Worm (Caenorhabditis elegans) whole organism, midembryonic: Measurements from ENCODE around the gene T23B5.3.

ENCODE experiments used
- T22C8.4 ChIP-seq: fragments of 200-800 bp; sonication (Bioruptor generic); IDR thresholded peaks from 2 replicates; pipeline ENCODE4 v1.3.6; 2022; ENCODE audit warnings: missing genetic modification characterization, missing compliant biosample characterization
- cog-1 ChIP-seq: sonication (generic microtip); optimal IDR thresholded peaks from 2 replicates; lab custom pipeline; 2016; ENCODE audit warnings: missing genetic modification characterization, missing compliant biosample characterization
- flt-1 ChIP-seq: fragments of 200-800 bp; sonication (Bioruptor generic); IDR thresholded peaks from 2 replicates; pipeline ENCODE4 v1.3.6; 2022; ENCODE audit warnings: missing genetic modification characterization, missing compliant biosample characterization
- klf-2 ChIP-seq: fragments of 200-800 bp; sonication (Bioruptor generic); conservative IDR thresholded peaks from 2 replicates; pipeline ENCODE4 v1.3.6; 2022; ENCODE audit warnings: missing genetic modification reagents, missing genetic modification characterization, missing compliant biosample characterization
- med-1 ChIP-seq: sonication (generic microtip); optimal IDR thresholded peaks from 2 replicates; lab custom pipeline; 2017; ENCODE audit warnings: missing genetic modification characterization, mild to moderate bottlenecking, missing compliant biosample characterization, antibody characterized with exemption, missing genetic modification reagents; ENCODE audit not compliant: insufficient read depth
- ref-1 ChIP-seq: fragments of 200-800 bp; sonication (Bioruptor generic); conservative IDR thresholded peaks from 2 replicates; pipeline ENCODE4 v1.3.6; 2022; ENCODE audit warnings: missing genetic modification reagents, missing genetic modification characterization, missing compliant biosample characterization
- tab-1 ChIP-seq: fragments of 200-800 bp; sonication (Bioruptor generic); IDR thresholded peaks from 2 replicates; pipeline ENCODE4 v1.3.6; 2022; ENCODE audit warnings: missing genetic modification characterization, missing compliant biosample characterization
- ztf-23 ChIP-seq: fragments of 200-800 bp; sonication (Bioruptor generic); IDR thresholded peaks from 2 replicates; pipeline ENCODE4 v1.3.6; 2022; ENCODE audit warnings: missing genetic modification reagents, missing genetic modification characterization, missing compliant biosample characterization
- ztf-29 ChIP-seq: fragments of 200-800 bp; sonication (Bioruptor generic); IDR thresholded peaks from 2 replicates; pipeline ENCODE4 v1.3.6; 2022; ENCODE audit warnings: missing genetic modification reagents, missing genetic modification characterization, missing compliant biosample characterization

T23B5.3 gene

DNA sequence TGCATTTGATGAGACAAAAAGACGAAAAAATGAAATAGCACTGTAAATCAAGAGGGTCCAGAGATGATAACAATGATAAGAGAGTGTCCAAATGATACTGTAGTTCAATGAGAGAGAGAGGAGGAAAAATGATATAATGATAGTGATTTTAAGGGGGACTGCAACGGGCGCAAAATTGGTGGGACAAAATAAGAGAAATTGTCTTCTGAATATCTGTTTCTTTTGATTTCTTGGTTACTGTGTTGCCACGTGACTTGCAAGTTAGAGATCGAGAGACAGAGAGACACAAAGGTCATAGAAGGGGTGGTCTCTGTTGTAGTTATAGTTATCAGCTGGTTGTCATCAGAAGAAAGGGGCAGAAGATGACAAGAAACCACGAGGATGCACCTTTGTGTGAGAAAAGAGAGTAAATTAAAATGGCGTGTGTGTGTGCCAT, 27.5 kb downstream of the T23B5.3 start:
- no peak for TF ChIP-seq ztf-23 (GFP tag; lab: Robert Waterston, UW)
- no peak for TF ChIP-seq ztf-29 (GFP tag; lab: Robert Waterston, UW)
- TF ChIP-seq tab-1 (GFP tag; lab: Robert Waterston, UW), result no peak
- no peak for TF ChIP-seq cog-1 (tag; lab: Kevin White, UChicago)
- TF ChIP-seq klf-2 (GFP tag; lab: Robert Waterston, UW), result no peak
- no peak for TF ChIP-seq med-1 (GFP tag; lab: Kevin White, UChicago)
- TF ChIP-seq T22C8.4 (GFP tag; lab: Robert Waterston, UW), result no peak
- no peak for TF ChIP-seq ref-1 (GFP tag; lab: Robert Waterston, UW)
- TF ChIP-seq flt-1 (GFP tag; lab: Robert Waterston, UW), result no peak

DNA sequence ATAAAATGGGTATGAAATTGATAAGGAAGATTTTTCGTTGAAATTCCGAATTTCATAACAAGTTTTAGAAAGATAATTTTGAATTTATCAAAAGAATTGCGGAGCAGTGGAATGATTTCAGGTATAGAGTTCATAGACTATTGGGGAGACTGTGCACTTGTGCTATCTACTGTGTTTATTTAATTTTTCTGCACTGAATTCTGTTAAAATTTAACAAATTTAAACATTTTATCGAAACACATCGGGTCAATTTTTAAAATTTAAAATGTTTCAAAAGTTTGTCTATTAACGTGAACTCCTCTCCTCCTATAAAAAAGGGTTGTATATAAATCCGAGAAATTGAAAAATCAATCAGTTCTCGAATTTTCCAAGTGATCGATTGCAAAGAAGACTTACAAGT, 29.1 kb downstream of the T23B5.3 start, which contains the start of gene C27D8.1:
TSS of gene C27D8.1 (plus strand) at position 301 of the 400 bp plus-strand sequence.
- TF ChIP-seq flt-1 (GFP tag; lab: Robert Waterston, UW) (no peak), cog-1 (tag; lab: Kevin White, UChicago) (no peak), T22C8.4 (GFP tag; lab: Robert Waterston, UW) (no peak)

- TF ChIP-seq ztf-23 (GFP tag; lab: Robert Waterston, UW) (no peak), cog-1 (tag; lab: Kevin White, UChicago) (no peak), klf-2 (GFP tag; lab: Robert Waterston, UW) (no peak)
Measured at ce11 chrIV:12719664-12720063, 31.2 kb downstream of the T23B5.3 start, which contains the start of gene idpp-7. Gene idpp-7, plus strand, starts transcription at chrIV:12719964.

ce11 chrIV:12721106-12721505, 32.6 kb downstream of the T23B5.3 start, which contains the start of gene T23F6.2:
Gene T23F6.2, plus strand, starts transcription at chrIV:12721356.
- TF ChIP-seq flt-1 (GFP tag; lab: Robert Waterston, UW) (no peak), tab-1 (GFP tag; lab: Robert Waterston, UW) (no peak)

DNA sequence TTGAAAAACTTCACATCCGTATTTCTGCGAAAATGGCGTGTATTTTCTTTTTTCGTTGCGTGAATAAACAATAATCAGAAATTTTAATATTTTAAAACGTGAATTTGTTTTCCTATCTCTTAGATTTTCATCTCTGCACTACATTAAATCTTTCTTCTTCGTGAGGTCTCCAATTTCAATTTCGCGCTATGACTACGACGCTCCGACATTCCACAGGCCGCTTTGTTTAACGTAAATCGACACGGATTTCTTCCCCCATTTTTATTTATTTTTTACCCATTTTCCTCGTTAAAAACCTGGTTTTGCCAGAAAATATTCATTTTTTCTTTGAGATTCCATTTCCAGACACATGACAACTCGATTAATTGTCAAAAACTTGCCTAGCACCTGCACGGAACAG, 36.2 kb downstream of the T23B5.3 start, which contains the start of the genes T23F6.3 and rbd-1:
TSS of gene T23F6.3 (minus strand) at position 120 of the 400 bp plus-strand sequence.
TSS of gene rbd-1 (plus strand) at position 346 of the 400 bp plus-strand sequence.
- peak; percentile 38 for TF ChIP-seq cog-1 (tag; lab: Kevin White, UChicago)
- 0 out of 2 replicates have a peak, but pooled peaks have one; percentile 10 for TF ChIP-seq klf-2 (GFP tag; lab: Robert Waterston, UW)
- no peak for TF ChIP-seq med-1 (GFP tag; lab: Kevin White, UChicago)
- no peak for TF ChIP-seq ztf-29 (GFP tag; lab: Robert Waterston, UW)
- no peak for TF ChIP-seq flt-1 (GFP tag; lab: Robert Waterston, UW)
- TF ChIP-seq ztf-23 (GFP tag; lab: Robert Waterston, UW), result peak; percentile 65; the same call in 1 of the 2 replicates

DNA sequence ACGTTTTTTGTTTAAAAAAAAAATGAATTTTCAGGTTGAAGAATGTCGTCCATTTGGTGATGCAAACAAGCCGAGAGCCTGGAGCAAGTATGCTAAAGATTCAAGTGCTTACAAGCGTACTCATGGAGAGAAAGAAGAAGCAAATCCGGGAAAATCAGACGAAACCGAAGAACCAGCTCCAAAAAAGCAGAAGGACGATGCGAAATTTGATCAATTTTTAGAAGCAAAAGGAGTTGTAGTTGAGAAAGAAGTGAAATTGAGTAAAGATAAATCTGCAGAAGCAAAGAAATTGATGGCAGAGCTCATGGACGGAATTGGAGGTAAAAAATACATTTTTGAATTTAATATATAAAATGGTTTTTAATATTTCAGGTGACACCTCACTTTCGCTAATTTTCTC, 36.8 kb downstream of the T23B5.3 start:
- no peak for TF ChIP-seq tab-1 (GFP tag; lab: Robert Waterston, UW)
- TF ChIP-seq flt-1 (GFP tag; lab: Robert Waterston, UW), result no peak
- no peak for TF ChIP-seq cog-1 (tag; lab: Kevin White, UChicago)

DNA sequence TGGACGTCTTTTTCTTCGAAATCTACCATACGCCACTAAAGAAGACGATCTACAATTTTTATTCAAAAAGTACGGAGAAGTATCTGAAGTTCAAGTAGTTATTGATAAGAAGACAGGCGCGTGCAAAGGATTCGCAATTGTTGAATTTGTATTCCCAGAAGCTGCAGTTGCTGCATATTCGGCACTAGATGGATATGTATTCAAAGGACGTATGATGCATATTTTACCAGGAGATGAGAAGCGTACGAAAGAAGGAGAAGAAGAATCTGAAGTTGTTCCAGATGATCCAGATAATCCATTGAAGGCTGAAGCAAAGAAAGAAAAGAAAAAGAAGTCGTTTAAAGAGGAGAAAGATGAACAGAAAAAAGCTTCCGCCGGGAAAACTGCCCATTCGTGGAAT, 37.5 kb downstream of the T23B5.3 start:
- no peak for TF ChIP-seq ztf-29 (GFP tag; lab: Robert Waterston, UW)
- no peak for TF ChIP-seq ref-1 (GFP tag; lab: Robert Waterston, UW)
- TF ChIP-seq cog-1 (tag; lab: Kevin White, UChicago), result no peak
- no peak for TF ChIP-seq ztf-23 (GFP tag; lab: Robert Waterston, UW)
- no peak for TF ChIP-seq flt-1 (GFP tag; lab: Robert Waterston, UW)
- no peak for TF ChIP-seq tab-1 (GFP tag; lab: Robert Waterston, UW)
- TF ChIP-seq T22C8.4 (GFP tag; lab: Robert Waterston, UW), result no peak
- TF ChIP-seq med-1 (GFP tag; lab: Kevin White, UChicago), result no peak
- TF ChIP-seq klf-2 (GFP tag; lab: Robert Waterston, UW), result no peak

- TF ChIP-seq ztf-29 (GFP tag; lab: Robert Waterston, UW) (no peak), tab-1 (GFP tag; lab: Robert Waterston, UW) (no peak), flt-1 (GFP tag; lab: Robert Waterston, UW) (no peak)
Measured at ce11 chrIV:12728162-12728561, 39.7 kb downstream of the T23B5.3 start.

ce11 chrIV:12730624-12731023, 42.2 kb downstream of the T23B5.3 start:
- peak; percentile 46; the same call in 1 of the 2 replicates for TF ChIP-seq ztf-23 (GFP tag; lab: Robert Waterston, UW)
- 0 out of 2 replicates have a peak, but pooled peaks have one; percentile 44 for TF ChIP-seq tab-1 (GFP tag; lab: Robert Waterston, UW)

DNA sequence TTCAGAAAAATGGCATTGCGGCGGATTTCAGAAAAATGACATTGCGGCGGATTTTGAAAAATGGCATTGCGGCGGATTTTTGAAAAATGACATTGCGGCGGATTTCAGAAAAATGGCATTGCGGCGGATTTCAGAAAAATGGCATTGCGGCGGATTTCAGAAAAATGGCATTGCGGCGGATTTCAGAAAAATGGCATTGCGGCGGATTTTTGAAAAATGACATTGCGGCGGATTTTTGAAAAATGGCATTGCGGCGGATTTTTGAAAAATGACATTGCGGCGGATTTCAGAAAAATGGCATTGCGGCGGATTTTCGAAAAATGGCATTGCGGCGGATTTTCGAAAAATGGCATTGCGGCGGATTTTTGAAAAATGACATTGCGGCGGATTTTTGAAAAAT, 43.0 kb downstream of the T23B5.3 start:
- TF ChIP-seq ztf-29 (GFP tag; lab: Robert Waterston, UW) (0 out of 2 replicates have a peak, but pooled peaks have one; percentile 11), T22C8.4 (GFP tag; lab: Robert Waterston, UW) (0 out of 2 replicates have a peak, but pooled peaks have one; percentile 25), ref-1 (GFP tag; lab: Robert Waterston, UW) (peak; percentile 18; the same call in 1 of the 2 replicates)

DNA sequence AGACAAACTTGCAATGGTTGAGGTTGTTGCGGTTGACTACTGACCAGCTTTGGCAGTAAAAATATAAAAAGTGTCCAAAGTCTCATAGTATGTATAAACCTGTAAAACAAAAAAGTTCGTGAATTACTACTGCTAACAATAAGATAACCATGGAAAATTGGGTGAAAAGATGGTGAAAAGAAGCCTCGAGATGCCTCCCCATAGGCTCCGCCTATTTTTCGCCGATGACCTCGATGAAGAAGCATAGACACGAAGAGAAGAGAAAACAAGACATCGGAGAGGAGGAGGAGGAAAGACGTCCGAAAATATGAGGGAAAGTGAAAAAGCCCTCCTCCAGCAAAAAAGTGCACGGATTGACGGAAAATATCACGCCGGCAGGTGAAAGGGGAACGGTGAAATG, 53.0 kb downstream of the T23B5.3 start, which contains the start of gene T23F6.5:
TSS of gene T23F6.5 (minus strand) at position 101 of the 400 bp plus-strand sequence.
- TF ChIP-seq T22C8.4 (GFP tag; lab: Robert Waterston, UW), result no peak
- no peak for TF ChIP-seq ref-1 (GFP tag; lab: Robert Waterston, UW)
- no peak for TF ChIP-seq cog-1 (tag; lab: Kevin White, UChicago)
